Worm (Caenorhabditis elegans) whole organism, L1 larva: ENCODE results near the gene ZC239.6.
"Not testable (repeated sequence)": the region's sequence is repeated elsewhere in the genome, so short reads cannot be mapped to it uniquely, and the experiment has no call there.

Experiments
- C16A3.4 ChIP-seq: fragments of 150-350 bp; optimal IDR thresholded peaks from 2 replicates; lab custom pipeline; 2014; ENCODE audit warnings: missing biosample characterization, missing genetic modification characterization
- F16B12.6 ChIP-seq: fragments of 150-350 bp; optimal IDR thresholded peaks from 2 replicates; lab custom pipeline; 2014; ENCODE audit warnings: missing biosample characterization, missing genetic modification characterization
- aha-1 ChIP-seq: fragments of 150-350 bp; optimal IDR thresholded peaks from 2 replicates; lab custom pipeline; 2014; ENCODE audit warnings: missing biosample characterization, missing genetic modification characterization
- blmp-1 ChIP-seq: fragments of 150-350 bp; optimal IDR thresholded peaks from 2 replicates; lab custom pipeline; 2014; ENCODE audit warnings: missing biosample characterization, missing genetic modification characterization
- ceh-63 ChIP-seq: fragments of 200-800 bp; sonication (Bioruptor generic); optimal IDR thresholded peaks from 2 replicates; lab custom pipeline; 2018; ENCODE audit warnings: mild to moderate bottlenecking, missing genetic modification characterization, missing compliant biosample characterization
- ceh-82 ChIP-seq, 3 experiments: fragments of 150-350 bp in 1 of 3; sonication (generic microtip) in 2 of 3; optimal IDR thresholded peaks; 2 replicates each; lab custom pipeline; 2014 to 2017; ENCODE audit warnings: missing biosample characterization in 3 of 3, missing genetic modification characterization in 3 of 3
- ceh-88 ChIP-seq: fragments of 200-800 bp; sonication (Bioruptor generic); IDR thresholded peaks from 2 replicates; pipeline ENCODE4 v1.3.6; 2022; ENCODE audit warnings: missing genetic modification characterization, missing compliant biosample characterization
- egl-13 ChIP-seq: sonication (generic microtip); optimal IDR thresholded peaks from 2 replicates; lab custom pipeline; 2016; ENCODE audit warnings: missing genotype, missing genetic modification reagents, missing genetic modification characterization, missing compliant biosample characterization
- fkh-4 ChIP-seq: sonication (generic microtip); optimal IDR thresholded peaks from 2 replicates; lab custom pipeline; 2016; ENCODE audit warnings: missing compliant biosample characterization, missing genetic modification characterization, borderline replicate concordance
- fkh-8 ChIP-seq: sonication (generic microtip); optimal IDR thresholded peaks from 2 replicates; lab custom pipeline; 2016; ENCODE audit warnings: mild to moderate bottlenecking, missing genetic modification characterization, missing compliant biosample characterization
- hlh-17 ChIP-seq: fragments of 200-800 bp; sonication (Bioruptor generic); optimal IDR thresholded peaks from 2 replicates; lab custom pipeline; 2018; ENCODE audit warnings: missing genetic modification characterization, mild to moderate bottlenecking, missing compliant biosample characterization, moderate library complexity, borderline replicate concordance
- hpl-2 ChIP-seq: fragments of 150-350 bp; optimal IDR thresholded peaks from 2 replicates; lab custom pipeline; 2014; ENCODE audit warnings: missing biosample characterization, missing genetic modification reagents, missing genetic modification characterization
- lin-35 ChIP-seq, 2 experiments: fragments of 150-350 bp; optimal IDR thresholded peaks; 2 replicates each; lab custom pipeline; 2014; ENCODE audit warnings: missing biosample characterization in 2 of 2, missing genetic modification characterization in 2 of 2, missing genetic modification reagents in 2 of 2
- lin-39 ChIP-seq: fragments of 150-350 bp; optimal IDR thresholded peaks from 2 replicates; lab custom pipeline; 2014; ENCODE audit warnings: missing biosample characterization, missing genetic modification reagents, missing genetic modification characterization
- lir-3 ChIP-seq: sonication (generic microtip); optimal IDR thresholded peaks from 2 replicates; lab custom pipeline; 2016; ENCODE audit warnings: mild to moderate bottlenecking, missing genetic modification characterization, moderate library complexity, missing compliant biosample characterization; ENCODE audit not compliant: poor library complexity
- mab-9 ChIP-seq: fragments of 200-800 bp; sonication (Bioruptor generic); IDR thresholded peaks from 2 replicates; pipeline ENCODE4 v1.3.6; 2022; ENCODE audit warnings: missing genetic modification reagents, missing genetic modification characterization, missing compliant biosample characterization
- nhr-11 ChIP-seq: fragments of 150-350 bp; optimal IDR thresholded peaks from 2 replicates; lab custom pipeline; 2014; ENCODE audit warnings: missing biosample characterization, missing genetic modification characterization
- nhr-12 ChIP-seq: sonication (generic microtip); optimal IDR thresholded peaks from 2 replicates; lab custom pipeline; 2017; ENCODE audit warnings: missing biosample characterization, missing genetic modification characterization
- nhr-28 ChIP-seq: fragments of 150-350 bp; optimal IDR thresholded peaks from 2 replicates; lab custom pipeline; 2014; ENCODE audit warnings: missing biosample characterization, missing genetic modification characterization
- pag-3 ChIP-seq: sonication (generic microtip); optimal IDR thresholded peaks from 2 replicates; lab custom pipeline; 2017; ENCODE audit warnings: missing genetic modification characterization, mild to moderate bottlenecking, missing compliant biosample characterization, antibody characterized with exemption, borderline replicate concordance; ENCODE audit not compliant: insufficient read depth
- pax-3 ChIP-seq: fragments of 200-800 bp; sonication (Bioruptor generic); optimal IDR thresholded peaks from 2 replicates; lab custom pipeline; 2018; ENCODE audit warnings: mild to moderate bottlenecking, missing genetic modification characterization, moderate library complexity, missing compliant biosample characterization
- pqm-1 ChIP-seq: sonication (generic microtip); optimal IDR thresholded peaks from 3 replicates; lab custom pipeline; 2017; ENCODE audit warnings: missing biosample characterization, missing genetic modification characterization
- sox-4 ChIP-seq: sonication (generic microtip); optimal IDR thresholded peaks from 2 replicates; lab custom pipeline; 2016; ENCODE audit warnings: missing genetic modification characterization, missing compliant biosample characterization
- sup-37 ChIP-seq: fragments of 200-800 bp; sonication (Bioruptor generic); optimal IDR thresholded peaks from 2 replicates; lab custom pipeline; 2018; ENCODE audit warnings: mild to moderate bottlenecking, missing genetic modification characterization, missing compliant biosample characterization
- tlp-1 ChIP-seq: fragments of 150-350 bp; optimal IDR thresholded peaks from 2 replicates; lab custom pipeline; 2014; ENCODE audit warnings: missing biosample characterization, missing genetic modification characterization
- unc-130 ChIP-seq: fragments of 150-350 bp; optimal IDR thresholded peaks from 2 replicates; lab custom pipeline; 2017; ENCODE audit warnings: missing biosample characterization, missing genetic modification characterization, inconsistent platforms
- unc-62 ChIP-seq: fragments of 150-350 bp; optimal IDR thresholded peaks from 2 replicates; lab custom pipeline; 2014; ENCODE audit warnings: missing biosample characterization, missing genetic modification reagents, missing genetic modification characterization
- xbp-1 ChIP-seq: sonication (generic microtip); optimal IDR thresholded peaks from 2 replicates; lab custom pipeline; 2016; ENCODE audit warnings: missing genetic modification characterization, missing compliant biosample characterization

ZC239.6 gene

ce11 chrII:3172176-3172575, 37.3 kb upstream of the ZC239.6 start, which contains the start of gene Y27F2A.10:
TSS of gene Y27F2A.10 (minus strand) at chrII:3172276.
- no peak for TF ChIP-seq aha-1
- no peak for TF ChIP-seq nhr-11 (tag; lab: Kevin White, UChicago)
- no peak for TF ChIP-seq xbp-1
- no peak for TF ChIP-seq fkh-8 (tag; lab: Kevin White, UChicago)

- not testable (repeated sequence) for TF ChIP-seq lin-39 (tag; lab: Kevin White, UChicago); pqm-1; sox-4
These were observed 31.8 kb upstream of the ZC239.6 start, which contains the start of gene sri-40 for ce11 chrII:3177663-3178062. TSS of gene sri-40 (plus strand) at chrII:3177963.

- TF ChIP-seq tlp-1 (tag; lab: Kevin White, UChicago); mab-9 (GFP tag; lab: Robert Waterston, UW); blmp-1 (tag; lab: Kevin White, UChicago): not testable (repeated sequence)
- TF ChIP-seq, all 84 proteins: peak for 0; not testable (repeated sequence) for 84
These were observed 26.1 kb upstream of the ZC239.6 start, which contains the start of the genes Y27F2A.6 and Y27F2A.8 for ce11 chrII:3183300-3183840. TSS of gene Y27F2A.6 (minus strand) at chrII:3183400. TSS of gene Y27F2A.8 (plus strand) at chrII:3183790.

- TF ChIP-seq ceh-63 (GFP tag; lab: Kevin White, UChicago); sup-37 (GFP tag; lab: Kevin White, UChicago); lin-35 (GFP tag; optimal IDR thresholded peaks at IDR 0.05; lab: Kevin White, UChicago): not testable (repeated sequence)
These were observed 24.6 kb upstream of the ZC239.6 start, which contains the start of gene sri-78 for ce11 chrII:3184858-3185257. TSS of gene sri-78 (plus strand) at chrII:3185158.

- no peak for TF ChIP-seq nhr-12 (tag; lab: Kevin White, UChicago)
- TF ChIP-seq ceh-63 (GFP tag; lab: Kevin White, UChicago), result no peak
- no peak for TF ChIP-seq nhr-28 (tag; lab: Kevin White, UChicago)
- TF ChIP-seq hpl-2 (GFP tag; lab: Kevin White, UChicago), result no peak
- no peak for TF ChIP-seq hlh-17 (GFP tag; lab: Kevin White, UChicago)
- TF ChIP-seq ceh-82 (tag; optimal IDR thresholded peaks at IDR 0.05; lab: Kevin White, UChicago), result no peak
- TF ChIP-seq unc-62 (GFP tag; lab: Kevin White, UChicago), result no peak
- TF ChIP-seq lir-3 (tag; lab: Kevin White, UChicago), result no peak
- TF ChIP-seq ceh-88 (GFP tag; lab: Robert Waterston, UW), result no peak
- TF ChIP-seq unc-130 (tag; lab: Kevin White, UChicago), result no peak
- no peak for TF ChIP-seq xbp-1
- TF ChIP-seq egl-13 (tag; lab: Kevin White, UChicago), result no peak
- TF ChIP-seq fkh-4 (tag; lab: Kevin White, UChicago), result no peak
- no peak for TF ChIP-seq sup-37 (GFP tag; lab: Kevin White, UChicago)
- no peak for TF ChIP-seq pax-3 (tag; lab: Kevin White, UChicago)
- no peak for TF ChIP-seq lin-39 (tag; lab: Kevin White, UChicago)
- no peak for TF ChIP-seq pag-3 (tag; lab: Kevin White, UChicago)
- TF ChIP-seq C16A3.4 (tag; lab: Kevin White, UChicago), result no peak
These were observed 23.6 kb upstream of the ZC239.6 start for ce11 chrII:3185848-3186247.

ce11 chrII:3189038-3189437, 20.4 kb upstream of the ZC239.6 start, which contains the start of gene Y27F2A.11:
TSS of gene Y27F2A.11 (plus strand) at chrII:3189338.
- TF ChIP-seq F16B12.6, nhr-11, fkh-8 (tag; lab: Kevin White, UChicago): not testable (repeated sequence)
